Worm (Caenorhabditis elegans) whole organism, L4 larva: ENCODE results near the gene fbxl-3.

ENCODE experiments used
- cey-2 ChIP-seq: sonication (generic microtip); optimal IDR thresholded peaks from 3 replicates; lab custom pipeline; 2017; ENCODE audit warnings: missing genetic modification characterization, mild to moderate bottlenecking, missing compliant biosample characterization, antibody characterized with exemption, borderline replicate concordance; ENCODE audit not compliant: insufficient read depth
- dmd-6 ChIP-seq: fragments of 200-800 bp; sonication (Bioruptor generic); IDR thresholded peaks from 2 replicates; pipeline ENCODE4 v1.3.6; 2022; ENCODE audit warnings: missing genetic modification reagents, missing genetic modification characterization, missing compliant biosample characterization
- dpl-1 ChIP-seq: fragments of 150-350 bp; optimal IDR thresholded peaks from 2 replicates; lab custom pipeline; 2014; ENCODE audit warnings: missing biosample characterization, missing genetic modification reagents, missing genetic modification characterization
- lin-39 ChIP-seq: fragments of 150-350 bp; optimal IDR thresholded peaks from 2 replicates; lab custom pipeline; 2014; ENCODE audit warnings: missing biosample characterization, missing genetic modification reagents, missing genetic modification characterization
- nhr-237 ChIP-seq: sonication (generic microtip); optimal IDR thresholded peaks from 2 replicates; lab custom pipeline; 2017; ENCODE audit warnings: missing biosample characterization, missing genetic modification characterization
- nhr-28 ChIP-seq: fragments of 150-350 bp; optimal IDR thresholded peaks from 2 replicates; lab custom pipeline; 2014; ENCODE audit warnings: missing biosample characterization, missing genetic modification characterization
- pqm-1 ChIP-seq: sonication (generic microtip); optimal IDR thresholded peaks from 2 replicates; lab custom pipeline; 2017; ENCODE audit warnings: missing biosample characterization, missing genetic modification characterization

- TF ChIP-seq pqm-1 (tag; lab: Kevin White, UChicago) (peak; percentile 71), nhr-28 (tag; lab: Kevin White, UChicago) (peak; percentile 93), dpl-1 (peak; percentile 38), cey-2 (tag; lab: Kevin White, UChicago) (no peak), lin-39 (tag; lab: Kevin White, UChicago) (no peak), dmd-6 (GFP tag; lab: Robert Waterston, UW) (peak; percentile 52), nhr-237 (tag; lab: Kevin White, UChicago) (no peak)
Observed at ce11 chrII:5379614-5380077, 19.1 kb downstream of the fbxl-3 start, which contains the start of gene pkc-3.
